Fruit fly (Drosophila melanogaster): ENCODE measurements around the gene CG31457.

CG31457 gene

DNA sequence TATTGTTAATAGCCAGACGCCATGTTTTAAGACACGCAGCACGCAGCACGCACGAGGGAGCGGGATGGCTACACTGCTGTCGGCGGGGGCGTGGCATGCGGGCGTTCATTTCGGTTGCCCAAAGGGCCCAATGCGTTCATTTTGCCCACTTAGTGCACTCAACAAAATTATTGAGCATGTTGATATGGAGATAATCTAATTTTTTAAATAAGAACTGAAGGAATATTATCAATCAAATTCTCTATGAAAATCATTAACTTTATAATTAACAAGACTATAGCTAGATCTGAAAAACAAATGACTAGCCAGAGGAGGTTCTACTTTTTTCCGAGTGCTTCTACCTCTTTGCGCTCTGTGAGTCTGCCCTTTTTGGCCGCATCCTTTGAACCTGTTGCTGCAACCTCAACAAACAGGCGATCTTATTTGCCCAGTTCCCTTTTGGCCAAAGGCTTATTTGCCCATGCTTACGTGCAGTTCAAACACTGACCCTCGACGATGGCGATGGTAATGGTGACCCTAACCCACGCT is 5.6 kb upstream of the CG31457 start (continued):
- TF ChIP-seq CG7271 (tag; optimal IDR thresholded peaks at IDR 0.05), result peak; percentile 65
- peak; percentile 57 for TF ChIP-seq cg (GFP tag; optimal IDR thresholded peaks at IDR 0.05)
- TF ChIP-seq sna (GFP tag; IDR thresholded peaks at IDR 0.05; ENCODE audit: partially characterized antibody), result no peak
- peak; percentile 85 for TF ChIP-seq fd102C (GFP tag; optimal IDR thresholded peaks at IDR 0.05)
- TF ChIP-seq prd (optimal IDR thresholded peaks at IDR 0.05), result no peak
- peak; percentile 59; the same call in 2 of the 3 replicates for TF ChIP-seq prd (GFP tag; IDR thresholded peaks at IDR 0.05)
- peak; percentile 34; the same call in 1 of the 3 replicates for TF ChIP-seq zfh1 (GFP tag; IDR thresholded peaks at IDR 0.05)
- no peak for TF ChIP-seq CG10543 (GFP tag; optimal IDR thresholded peaks at IDR 0.05)
- TF ChIP-seq dimm (GFP tag; IDR thresholded peaks at IDR 0.05), result no peak
- TF ChIP-seq CG6813 (GFP tag; optimal IDR thresholded peaks at IDR 0.05), result peak; percentile 40
- TF ChIP-seq CG9797 (GFP tag; optimal IDR thresholded peaks at IDR 0.05), result no peak
- TF ChIP-seq Sin3A (optimal IDR thresholded peaks at IDR 0.05), result no peak
- TF ChIP-seq cato (GFP tag; optimal IDR thresholded peaks at IDR 0.05; ENCODE audit: borderline replicate concordance), result no peak
- 0 out of 2 replicates have a peak, but pooled peaks have one; percentile 18 for TF ChIP-seq E2f1 (GFP tag; IDR thresholded peaks at IDR 0.05)
- peak; percentile 53; the same call in 1 of the 3 replicates for TF ChIP-seq CG11695 (GFP tag; IDR thresholded peaks at IDR 0.05)
- no peak for TF ChIP-seq CG9609 (GFP tag; optimal IDR thresholded peaks at IDR 0.05)
- TF ChIP-seq CG11504 (tag; optimal IDR thresholded peaks at IDR 0.05), result no peak
- no peak for TF ChIP-seq bcd (GFP tag; optimal IDR thresholded peaks at IDR 0.05)
- 0 out of 2 replicates have a peak, but pooled peaks have one; percentile 7 for TF ChIP-seq esg (GFP tag; conservative IDR thresholded peaks at IDR 0.05)
- no peak for TF ChIP-seq unpg (GFP tag; optimal IDR thresholded peaks at IDR 0.05)
- no peak for TF ChIP-seq CG4707 (GFP tag; optimal IDR thresholded peaks at IDR 0.05)
- TF ChIP-seq CG13424 (tag; optimal IDR thresholded peaks at IDR 0.05), result no peak
- peak; percentile 31 for TF ChIP-seq CG15479 (GFP tag; optimal IDR thresholded peaks at IDR 0.05)
- no peak for TF ChIP-seq NfI (GFP tag; optimal IDR thresholded peaks at IDR 0.05)
- TF ChIP-seq otp (GFP tag; IDR thresholded peaks at IDR 0.05), result 0 out of 3 replicates have a peak, but pooled peaks have one; percentile 16
- no peak for TF ChIP-seq CHES-1-like (GFP tag; optimal IDR thresholded peaks at IDR 0.05)
- TF ChIP-seq Fer3 (tag; optimal IDR thresholded peaks at IDR 0.05), result no peak
- no peak for TF ChIP-seq CG11456 (GFP tag; IDR thresholded peaks at IDR 0.05)
- peak; percentile 51 for TF ChIP-seq CG18262 (tag; optimal IDR thresholded peaks at IDR 0.05)
- TF ChIP-seq CG7987 (GFP tag; optimal IDR thresholded peaks at IDR 0.05), result no peak
- TF ChIP-seq sr (GFP tag; IDR thresholded peaks at IDR 0.05), result no peak
- TF ChIP-seq jing (GFP tag; optimal IDR thresholded peaks at IDR 0.05), result no peak
- no peak for TF ChIP-seq CG6689 (GFP tag; IDR thresholded peaks at IDR 0.05)
- no peak for TF ChIP-seq CG34224 (GFP tag; IDR thresholded peaks at IDR 0.05; ENCODE audit: partially characterized antibody)
- TF ChIP-seq Mes4 (GFP tag; optimal IDR thresholded peaks at IDR 0.05), result no peak
- peak; percentile 64 for TF ChIP-seq CG9727 (GFP tag; optimal IDR thresholded peaks at IDR 0.05)
- no peak for TF ChIP-seq CG32532 (GFP tag; IDR thresholded peaks at IDR 0.05)
- TF ChIP-seq CG17385 (GFP tag; optimal IDR thresholded peaks at IDR 0.05), result no peak
- no peak for TF ChIP-seq sim (GFP tag; IDR thresholded peaks at IDR 0.05)
- TF ChIP-seq btn (GFP tag; optimal IDR thresholded peaks at IDR 0.05), result no peak
- TF ChIP-seq CG12769 (tag; optimal IDR thresholded peaks at IDR 0.05), result no peak
- no peak for TF ChIP-seq CG4820 (GFP tag; optimal IDR thresholded peaks at IDR 0.05)
- TF ChIP-seq CG17361 (GFP tag; IDR thresholded peaks at IDR 0.05), result 0 out of 3 replicates have a peak, but pooled peaks have one; percentile 40
- no peak for TF ChIP-seq PHDP (tag; optimal IDR thresholded peaks at IDR 0.05)
- TF ChIP-seq lmd (GFP tag; IDR thresholded peaks at IDR 0.05), result peak; percentile 29; the same call in 1 of the 2 replicates
- TF ChIP-seq CG3065 (GFP tag; optimal IDR thresholded peaks at IDR 0.05), result peak; percentile 65
- TF ChIP-seq ERR (GFP tag; optimal IDR thresholded peaks at IDR 0.05), result no peak
- TF ChIP-seq Nf-YB (GFP tag; optimal IDR thresholded peaks at IDR 0.05), result peak; percentile 85
- TF ChIP-seq Xrp1 (GFP tag; IDR thresholded peaks at IDR 0.05), result peak; percentile 55; the same call in 1 of the 2 replicates
- TF ChIP-seq sens (GFP tag), result peak; percentile 83
- TF ChIP-seq Nf-YC (tag; optimal IDR thresholded peaks at IDR 0.05), result peak; percentile 86
